Worm (Caenorhabditis elegans) whole organism, L1 larva: ENCODE measurements around the gene M106.2.

Experiments
- C34B4.2 ChIP-seq: sonication (generic microtip); optimal IDR thresholded peaks from 2 replicates; lab custom pipeline; 2017; ENCODE audit warnings: mild to moderate bottlenecking, missing genetic modification characterization, missing compliant biosample characterization
- aha-1 ChIP-seq: fragments of 150-350 bp; optimal IDR thresholded peaks from 2 replicates; lab custom pipeline; 2014; ENCODE audit warnings: missing biosample characterization, missing genetic modification characterization
- alr-1 ChIP-seq: fragments of 200-800 bp; sonication (Bioruptor generic); optimal IDR thresholded peaks from 2 replicates; lab custom pipeline; 2018; ENCODE audit warnings: borderline replicate concordance, mild to moderate bottlenecking, missing genetic modification characterization, missing compliant biosample characterization
- blmp-1 ChIP-seq: fragments of 150-350 bp; optimal IDR thresholded peaks from 2 replicates; lab custom pipeline; 2014; ENCODE audit warnings: missing biosample characterization, missing genetic modification characterization
- ceh-63 ChIP-seq: fragments of 200-800 bp; sonication (Bioruptor generic); optimal IDR thresholded peaks from 2 replicates; lab custom pipeline; 2018; ENCODE audit warnings: mild to moderate bottlenecking, missing genetic modification characterization, missing compliant biosample characterization
- ceh-8 ChIP-seq: fragments of 200-800 bp; sonication (Bioruptor generic); optimal IDR thresholded peaks from 2 replicates; lab custom pipeline; 2018; ENCODE audit warnings: mild to moderate bottlenecking, missing genetic modification characterization, moderate library complexity, missing compliant biosample characterization
- ceh-90 ChIP-seq: sonication (generic microtip); optimal IDR thresholded peaks from 2 replicates; lab custom pipeline; 2016; ENCODE audit warnings: missing genetic modification characterization, missing compliant biosample characterization
- ces-1 ChIP-seq: fragments of 150-350 bp; optimal IDR thresholded peaks from 2 replicates; lab custom pipeline; 2014; ENCODE audit warnings: missing biosample characterization, missing genetic modification reagents, missing genetic modification characterization
- dpl-1 ChIP-seq, 3 experiments: fragments of 150-350 bp in 2 of 3; sonication (generic microtip) in 1 of 3; optimal IDR thresholded peaks; 2 replicates each; lab custom pipeline; 2014 to 2017; ENCODE audit warnings: missing biosample characterization in 3 of 3, missing genetic modification characterization in 3 of 3, missing genetic modification reagents in 3 of 3
- efl-1 ChIP-seq, 4 experiments: fragments of 150-350 bp; optimal IDR thresholded peaks in 3 of 4; peaks in 1 of 4; 1 replicate in 1 of 4; 2 replicates in 3 of 4; lab custom pipeline; 2014; ENCODE audit warnings: missing biosample characterization in 2 of 4, missing genetic modification characterization in 2 of 4, missing genetic modification reagents in 2 of 4
- efl-3 ChIP-seq: fragments of 200-800 bp; sonication (Bioruptor generic); optimal IDR thresholded peaks from 2 replicates; lab custom pipeline; 2018; ENCODE audit warnings: mild to moderate bottlenecking, missing genetic modification characterization, missing compliant biosample characterization
- egl-13 ChIP-seq: sonication (generic microtip); optimal IDR thresholded peaks from 2 replicates; lab custom pipeline; 2016; ENCODE audit warnings: missing genotype, missing genetic modification reagents, missing genetic modification characterization, missing compliant biosample characterization
- elt-2 ChIP-seq: sonication (generic microtip); optimal IDR thresholded peaks from 2 replicates; lab custom pipeline; 2016; ENCODE audit warnings: missing genetic modification characterization, mild to moderate bottlenecking, inconsistent platforms, missing compliant biosample characterization, missing genetic modification reagents
- ets-5 ChIP-seq: fragments of 200-800 bp; sonication (Bioruptor generic); IDR thresholded peaks from 2 replicates; pipeline ENCODE4 v1.3.6; 2022; ENCODE audit warnings: missing genetic modification characterization, missing compliant biosample characterization
- fkh-4 ChIP-seq: sonication (generic microtip); optimal IDR thresholded peaks from 2 replicates; lab custom pipeline; 2016; ENCODE audit warnings: missing compliant biosample characterization, missing genetic modification characterization, borderline replicate concordance
- hlh-17 ChIP-seq: fragments of 200-800 bp; sonication (Bioruptor generic); optimal IDR thresholded peaks from 2 replicates; lab custom pipeline; 2018; ENCODE audit warnings: missing genetic modification characterization, mild to moderate bottlenecking, missing compliant biosample characterization, moderate library complexity, borderline replicate concordance
- lin-13 ChIP-seq: fragments of 150-350 bp; optimal IDR thresholded peaks from 2 replicates; lab custom pipeline; 2014; ENCODE audit warnings: missing biosample characterization, missing genetic modification reagents, missing genetic modification characterization
- lin-14 ChIP-seq: fragments of 200-800 bp; sonication (Bioruptor generic); optimal IDR thresholded peaks from 2 replicates; lab custom pipeline; 2018; ENCODE audit warnings: mild to moderate bottlenecking, missing genetic modification characterization, moderate library complexity, missing compliant biosample characterization
- lin-15B ChIP-seq: fragments of 150-350 bp; sonication (generic microtip); optimal IDR thresholded peaks from 3 replicates; lab custom pipeline; 2014; ENCODE audit warnings: missing biosample characterization, missing genetic modification characterization
- lsy-2 ChIP-seq, 2 experiments: fragments of 150-350 bp; optimal IDR thresholded peaks; 2 replicates each; lab custom pipeline; 2014; ENCODE audit warnings: missing biosample characterization in 2 of 2, missing genetic modification characterization in 2 of 2
- mab-9 ChIP-seq: fragments of 200-800 bp; sonication (Bioruptor generic); IDR thresholded peaks from 2 replicates; pipeline ENCODE4 v1.3.6; 2022; ENCODE audit warnings: missing genetic modification reagents, missing genetic modification characterization, missing compliant biosample characterization
- mdl-1 ChIP-seq, 2 experiments: fragments of 150-350 bp; optimal IDR thresholded peaks; 2 replicates each; lab custom pipeline; 2014 to 2017; ENCODE audit warnings: missing biosample characterization in 2 of 2, missing genetic modification characterization in 2 of 2, inconsistent platforms in 1 of 2
- mef-2 ChIP-seq: fragments of 150-350 bp; optimal IDR thresholded peaks from 2 replicates; lab custom pipeline; 2014; ENCODE audit warnings: missing biosample characterization, missing genetic modification characterization
- mep-1 ChIP-seq: fragments of 150-350 bp; optimal IDR thresholded peaks from 2 replicates; lab custom pipeline; 2014; ENCODE audit warnings: missing biosample characterization, missing genetic modification characterization
- nhr-12 ChIP-seq: sonication (generic microtip); optimal IDR thresholded peaks from 2 replicates; lab custom pipeline; 2017; ENCODE audit warnings: missing biosample characterization, missing genetic modification characterization
- nhr-237 ChIP-seq: fragments of 150-350 bp; optimal IDR thresholded peaks from 2 replicates; lab custom pipeline; 2014; ENCODE audit warnings: missing biosample characterization, missing genetic modification characterization
- nhr-71 ChIP-seq: sonication (generic microtip); optimal IDR thresholded peaks from 2 replicates; lab custom pipeline; 2016; ENCODE audit warnings: mild to moderate bottlenecking, missing genetic modification characterization, moderate library complexity, missing compliant biosample characterization
- nhr-77 ChIP-seq: fragments of 150-350 bp; optimal IDR thresholded peaks from 2 replicates; lab custom pipeline; 2014; ENCODE audit warnings: missing biosample characterization, missing genetic modification characterization
- nhr-84 ChIP-seq: sonication (generic microtip); optimal IDR thresholded peaks from 2 replicates; lab custom pipeline; 2017; ENCODE audit warnings: missing biosample characterization, missing genetic modification characterization
- nhr-85 ChIP-seq: sonication (generic microtip); peaks from one replicate; lab custom pipeline; 2016; ENCODE audit warnings: missing genetic modification characterization, inconsistent platforms, missing compliant biosample characterization
- skn-1 ChIP-seq: fragments of 150-350 bp; optimal IDR thresholded peaks from 2 replicates; lab custom pipeline; 2014; ENCODE audit warnings: missing biosample characterization, missing genetic modification characterization
- snu-23 ChIP-seq: sonication (generic microtip); optimal IDR thresholded peaks from 2 replicates; lab custom pipeline; 2016; ENCODE audit warnings: missing genetic modification characterization, missing compliant biosample characterization
- swsn-7 ChIP-seq: sonication (generic microtip); optimal IDR thresholded peaks from 2 replicates; lab custom pipeline; 2016; ENCODE audit warnings: missing genetic modification characterization, missing compliant biosample characterization
- tbx-2 ChIP-seq: sonication (generic microtip); optimal IDR thresholded peaks from 2 replicates; lab custom pipeline; 2016; ENCODE audit warnings: missing genetic modification characterization, missing compliant biosample characterization
- unc-130 ChIP-seq: fragments of 150-350 bp; optimal IDR thresholded peaks from 2 replicates; lab custom pipeline; 2017; ENCODE audit warnings: missing biosample characterization, missing genetic modification characterization, inconsistent platforms
- unc-30 ChIP-seq: sonication (generic microtip); optimal IDR thresholded peaks from 2 replicates; lab custom pipeline; 2017; ENCODE audit warnings: missing biosample characterization, missing genetic modification characterization
- unc-62 ChIP-seq: fragments of 150-350 bp; optimal IDR thresholded peaks from 2 replicates; lab custom pipeline; 2014; ENCODE audit warnings: missing biosample characterization, missing genetic modification reagents, missing genetic modification characterization
- unc-86 ChIP-seq: sonication (generic microtip); optimal IDR thresholded peaks from 2 replicates; lab custom pipeline; 2016; ENCODE audit warnings: missing genetic modification characterization, missing compliant biosample characterization
- xbp-1 ChIP-seq: sonication (generic microtip); optimal IDR thresholded peaks from 2 replicates; lab custom pipeline; 2016; ENCODE audit warnings: missing genetic modification characterization, missing compliant biosample characterization
- zag-1 ChIP-seq: fragments of 150-350 bp; optimal IDR thresholded peaks from 2 replicates; lab custom pipeline; 2014; ENCODE audit warnings: missing biosample characterization, missing genetic modification characterization
- zip-4 ChIP-seq: fragments of 200-800 bp; sonication (Bioruptor generic); optimal IDR thresholded peaks from 2 replicates; lab custom pipeline; 2018; ENCODE audit warnings: mild to moderate bottlenecking, missing genetic modification characterization, moderate library complexity, missing compliant biosample characterization
- ztf-11 ChIP-seq, 2 experiments: sonication (generic microtip); optimal IDR thresholded peaks; 2 replicates each; lab custom pipeline; 2016 to 2017; ENCODE audit warnings: missing genetic modification characterization in 2 of 2, missing biosample characterization in 1 of 2, missing compliant biosample characterization in 1 of 2
- ztf-4 ChIP-seq: fragments of 150-350 bp; optimal IDR thresholded peaks from 2 replicates; lab custom pipeline; 2014; ENCODE audit warnings: missing biosample characterization, missing genetic modification characterization

The M106.2 gene

DNA sequence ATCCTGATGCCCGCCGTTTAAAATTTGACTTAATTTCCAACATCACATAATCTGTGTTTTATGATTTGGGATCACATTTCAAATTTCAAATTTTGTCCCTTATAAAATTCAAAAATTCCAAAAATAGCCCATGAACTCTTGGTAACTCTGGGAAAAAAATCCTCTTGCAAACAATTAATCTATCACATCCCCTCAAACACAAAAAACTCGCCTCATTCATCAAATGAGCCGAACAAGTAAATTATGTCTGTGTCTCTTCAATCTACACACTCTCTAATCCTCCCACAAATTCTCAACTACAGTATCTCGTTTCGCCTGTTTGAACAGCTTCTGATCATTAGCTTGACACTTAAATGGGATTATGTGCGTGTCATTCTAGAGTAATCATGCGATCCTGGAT, 39.1 kb downstream of the M106.2 start, which contains the start of gene msrp-7:
TSS of gene msrp-7 (plus strand) at position 301 of the 400 bp plus-strand sequence.
- TF ChIP-seq unc-130 (tag; lab: Kevin White, UChicago): no peak
- TF ChIP-seq C34B4.2 (tag; lab: Kevin White, UChicago): no peak
- TF ChIP-seq zip-4: no peak
- no peak for TF ChIP-seq dpl-1 (GFP tag; optimal IDR thresholded peaks at IDR 0.05; lab: Kevin White, UChicago)
- TF ChIP-seq snu-23 (GFP tag; lab: Kevin White, UChicago): no peak
- TF ChIP-seq xbp-1: no peak
- TF ChIP-seq lin-14 (GFP tag; lab: Kevin White, UChicago): no peak
- TF ChIP-seq, all 84 proteins: peak for 0

DNA sequence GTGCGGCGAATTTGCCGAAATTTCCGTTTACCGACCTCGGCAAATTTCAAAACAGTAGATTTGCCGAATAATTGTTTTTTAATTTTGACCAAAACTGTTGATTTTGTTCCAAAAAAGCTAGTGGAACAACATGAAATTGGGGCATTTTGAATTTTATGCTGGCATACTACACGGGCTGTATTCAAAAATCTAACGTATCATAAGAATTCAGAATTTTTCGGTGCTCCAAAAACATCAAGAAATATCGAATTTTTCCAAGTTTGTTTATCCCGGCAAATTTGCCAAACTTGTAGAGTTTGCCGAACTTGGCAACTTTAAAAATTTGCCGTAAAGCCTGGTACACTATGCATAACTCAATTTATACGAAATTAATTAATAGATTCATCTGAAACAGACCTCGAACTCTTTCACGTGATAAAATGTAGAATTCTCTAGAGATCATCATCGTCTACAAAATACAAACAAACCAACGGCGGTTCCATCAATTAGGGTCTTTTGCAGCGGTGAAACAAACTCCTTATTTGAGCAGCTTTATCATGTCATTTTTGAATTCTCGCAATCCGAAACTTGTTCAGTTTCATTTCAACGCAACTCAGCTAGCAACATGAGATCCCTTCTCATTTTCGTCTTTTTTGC, 41.0 kb downstream of the M106.2 start, which contains the start of gene R06F6.14:
TSS of gene R06F6.14 (plus strand) at position 586 of the 636 bp plus-strand sequence.
- no peak for TF ChIP-seq ceh-90 (tag; lab: Kevin White, UChicago)
- no peak for TF ChIP-seq mdl-1 (tag; optimal IDR thresholded peaks at IDR 0.05; lab: Kevin White, UChicago)
- TF ChIP-seq nhr-85 (tag; lab: Kevin White, UChicago): no peak
- no peak for TF ChIP-seq lsy-2 (tag; optimal IDR thresholded peaks at IDR 0.05; lab: Kevin White, UChicago)
- no peak for TF ChIP-seq aha-1 (tag; lab: Kevin White, UChicago)
- no peak for TF ChIP-seq unc-86 (tag; lab: Kevin White, UChicago)
- no peak for TF ChIP-seq alr-1 (tag; lab: Kevin White, UChicago)
- no peak for TF ChIP-seq elt-2 (tag; lab: Kevin White, UChicago)
- no peak for TF ChIP-seq skn-1
- TF ChIP-seq, all 84 proteins: peak for 0

DNA sequence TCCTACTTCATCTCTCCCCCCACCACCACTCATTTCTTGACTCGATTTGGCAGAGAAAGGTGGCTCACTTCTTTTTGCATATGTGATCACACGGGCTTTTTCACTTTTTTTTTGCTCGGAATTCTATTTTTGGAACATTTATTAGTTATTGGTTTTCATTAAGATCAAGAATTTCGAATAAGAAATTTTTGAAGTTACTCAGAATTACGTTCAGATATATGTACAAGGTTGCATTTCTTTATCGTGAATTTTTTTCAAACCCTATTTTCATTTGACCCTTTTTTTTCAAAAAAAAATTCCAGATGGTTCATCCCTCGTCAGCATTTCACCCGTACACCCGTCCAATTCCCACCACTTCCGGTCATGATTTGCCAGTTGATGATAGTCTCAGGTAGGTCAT, 44.4 kb downstream of the M106.2 start, which contains the start of gene ceh-62:
TSS of gene ceh-62 (plus strand) at position 301 of the 400 bp plus-strand sequence.
- TF ChIP-seq nhr-12 (tag; lab: Kevin White, UChicago): no peak
- no peak for TF ChIP-seq ces-1 (GFP tag; lab: Kevin White, UChicago)
- no peak for TF ChIP-seq ztf-4
- TF ChIP-seq blmp-1: no peak
- TF ChIP-seq nhr-71: no peak
- TF ChIP-seq nhr-77: no peak
- TF ChIP-seq tbx-2 (tag; lab: Kevin White, UChicago): no peak
- TF ChIP-seq, all 84 proteins: peak for 0

DNA sequence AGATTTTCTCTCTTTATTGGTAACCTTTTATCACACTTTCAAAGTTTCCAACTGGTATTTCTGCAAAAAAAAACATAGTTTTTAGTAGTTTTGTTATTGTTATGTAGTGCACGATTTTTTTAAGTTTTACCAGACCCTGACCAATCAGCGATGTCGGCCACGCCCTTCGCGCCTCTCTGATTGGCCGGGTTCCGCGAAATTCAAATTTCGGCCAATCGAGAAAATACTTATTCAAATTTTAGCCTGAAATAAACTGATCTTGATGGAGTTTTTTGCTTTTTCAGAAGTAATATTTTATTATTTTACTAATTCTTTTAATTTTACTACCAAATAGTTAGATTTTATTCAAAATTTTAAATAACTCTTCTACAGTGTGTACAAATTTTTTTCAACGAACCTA, 44.9 kb downstream of the M106.2 start:
- TF ChIP-seq lin-14 (GFP tag; lab: Kevin White, UChicago) (no peak), unc-86 (tag; lab: Kevin White, UChicago) (no peak), nhr-237 (tag; lab: Kevin White, UChicago) (no peak), nhr-85 (tag; lab: Kevin White, UChicago) (peak; percentile 18), alr-1 (tag; lab: Kevin White, UChicago) (no peak), ztf-11 (tag; optimal IDR thresholded peaks at IDR 0.05; lab: Kevin White, UChicago) (no peak), nhr-84 (tag; lab: Kevin White, UChicago) (no peak), efl-1 (optimal IDR thresholded peaks at IDR 0.05; lab: Kevin White, UChicago) (no peak), efl-1 (GFP tag; optimal IDR thresholded peaks at IDR 0.05 in 1 of 2; lab: Kevin White, UChicago) (peak in 1 of 2 experiments; percentile 55), skn-1 (no peak), efl-3 (no peak)

DNA sequence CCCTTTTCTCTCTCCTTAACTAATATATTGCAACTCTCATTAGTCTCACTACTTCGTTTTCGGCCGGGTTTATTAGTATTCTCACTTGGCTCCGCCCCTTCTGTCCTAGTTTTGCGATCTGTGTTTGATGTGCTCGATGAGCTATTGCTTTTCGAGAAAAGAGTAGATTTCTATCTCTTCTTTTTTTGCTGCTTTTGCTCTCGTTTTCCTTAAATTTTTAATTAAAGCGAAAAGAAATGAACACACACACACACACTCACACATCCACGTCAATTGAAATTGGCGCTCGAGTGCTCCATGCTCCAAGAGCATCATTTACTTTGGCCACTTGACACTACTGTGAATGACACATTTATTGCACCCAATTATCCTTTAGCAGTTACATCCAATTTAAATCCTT, 45.4 kb downstream of the M106.2 start:
- TF ChIP-seq mep-1 (tag; lab: Kevin White, UChicago): no peak
- no peak for TF ChIP-seq hlh-17 (GFP tag; lab: Kevin White, UChicago)
- no peak for TF ChIP-seq unc-62
- TF ChIP-seq fkh-4 (tag; lab: Kevin White, UChicago): no peak
- no peak for TF ChIP-seq ceh-8 (GFP tag; lab: Kevin White, UChicago)
- TF ChIP-seq ztf-4: no peak
- no peak for TF ChIP-seq alr-1 (tag; lab: Kevin White, UChicago)
- no peak for TF ChIP-seq mab-9 (GFP tag; lab: Robert Waterston, UW)
- TF ChIP-seq ceh-63 (GFP tag; lab: Kevin White, UChicago): no peak
- TF ChIP-seq swsn-7 (tag; lab: Kevin White, UChicago): no peak
- TF ChIP-seq egl-13 (tag; lab: Kevin White, UChicago): peak; percentile 33
- peak; percentile 24 for TF ChIP-seq nhr-71
- peak; percentile 62 for TF ChIP-seq lin-14 (GFP tag; lab: Kevin White, UChicago)
- no peak for TF ChIP-seq nhr-77
- TF ChIP-seq tbx-2 (tag; lab: Kevin White, UChicago): no peak
- no peak for TF ChIP-seq mef-2
- TF ChIP-seq ets-5: no peak
- no peak for TF ChIP-seq lin-13 (GFP tag; lab: Kevin White, UChicago)
- TF ChIP-seq lin-15B (tag; lab: Kevin White, UChicago): no peak
- TF ChIP-seq unc-30 (tag; lab: Kevin White, UChicago): no peak
- TF ChIP-seq zag-1 (tag; lab: Kevin White, UChicago): no peak
- TF ChIP-seq aha-1 (tag; lab: Kevin White, UChicago): no peak
